Worm (Caenorhabditis elegans): ENCODE data around the gene R10H10.3.

The R10H10.3 gene

ce11 chrIV:10425129-10425528, 36.8 kb downstream of the R10H10.3 start (continued):
- TF ChIP-seq zip-2 (tag; optimal IDR thresholded peaks at IDR 0.05), result no peak
- no peak for TF ChIP-seq lir-3 (tag; optimal IDR thresholded peaks at IDR 0.05)
- no peak for TF ChIP-seq dmd-6 (GFP tag; IDR thresholded peaks at IDR 0.05)
- TF ChIP-seq arid-1 (GFP tag; conservative IDR thresholded peaks at IDR 0.05), result no peak
- TF ChIP-seq F37D6.2 (tag; optimal IDR thresholded peaks at IDR 0.05), result no peak
- no peak for TF ChIP-seq rbr-2 (tag; optimal IDR thresholded peaks at IDR 0.05)
- no peak for TF ChIP-seq spr-1 (tag; optimal IDR thresholded peaks at IDR 0.05)
- peak; percentile 42 for TF ChIP-seq nhr-6 (tag; optimal IDR thresholded peaks at IDR 0.05)
- TF ChIP-seq duxl-1 (tag; optimal IDR thresholded peaks at IDR 0.05; ENCODE audit: poor library complexity), result no peak
- peak; percentile 29 for TF ChIP-seq mep-1 (tag; optimal IDR thresholded peaks at IDR 0.05)
- TF ChIP-seq zag-1 (tag; optimal IDR thresholded peaks at IDR 0.05), result no peak
- no peak for TF ChIP-seq fos-1 (tag; optimal IDR thresholded peaks at IDR 0.05)
- TF ChIP-seq pha-4 (GFP tag; IDR thresholded peaks at IDR 0.05), result no peak
- TF ChIP-seq pha-4 (tag; optimal IDR thresholded peaks at IDR 0.05), result no peak
- no peak for TF ChIP-seq fkh-10 (GFP tag; optimal IDR thresholded peaks at IDR 0.05)
- no peak for TF ChIP-seq egl-27 (tag; optimal IDR thresholded peaks at IDR 0.05)
- TF ChIP-seq aha-1 (tag), result peak; percentile 82
- no peak for TF ChIP-seq ceh-62 (tag; optimal IDR thresholded peaks at IDR 0.05)
- TF ChIP-seq nhr-28 (tag; optimal IDR thresholded peaks at IDR 0.05), result peak; percentile 27
- no peak for TF ChIP-seq cey-2 (tag; optimal IDR thresholded peaks at IDR 0.05; ENCODE audit: borderline replicate concordance, insufficient read depth)
- TF ChIP-seq Y48G9A.11 (GFP tag; IDR thresholded peaks at IDR 0.05), result peak; percentile 100
- no peak for TF ChIP-seq D1046.2 (GFP tag; IDR thresholded peaks at IDR 0.05)
- no peak for TF ChIP-seq set-16 (GFP tag; IDR thresholded peaks at IDR 0.05)
- TF ChIP-seq zfp-2 (tag; optimal IDR thresholded peaks at IDR 0.05), result no peak
- no peak for TF ChIP-seq mdt-29 (GFP tag; IDR thresholded peaks at IDR 0.05)
- no peak for TF ChIP-seq nhr-10 (tag; optimal IDR thresholded peaks at IDR 0.05)
- no peak for TF ChIP-seq unc-130 (GFP tag; optimal IDR thresholded peaks at IDR 0.05)
- no peak for TF ChIP-seq sdz-12 (GFP tag; optimal IDR thresholded peaks at IDR 0.05)
- TF ChIP-seq daf-8 (GFP tag; IDR thresholded peaks at IDR 0.05), result no peak
- no peak for TF ChIP-seq hlh-11 (tag; optimal IDR thresholded peaks at IDR 0.05)
- TF ChIP-seq ceh-32 (tag; optimal IDR thresholded peaks at IDR 0.05; ENCODE audit: poor library complexity), result no peak
- TF ChIP-seq nhr-11 (tag; optimal IDR thresholded peaks at IDR 0.05), result no peak
- no peak for TF ChIP-seq attf-4 (tag; optimal IDR thresholded peaks at IDR 0.05)
- no peak for TF ChIP-seq egl-43 (GFP tag; IDR thresholded peaks at IDR 0.05)
- TF ChIP-seq saeg-2 (GFP tag; IDR thresholded peaks at IDR 0.05), result no peak
- TF ChIP-seq vab-7 (GFP tag; IDR thresholded peaks at IDR 0.05), result no peak
- no peak for TF ChIP-seq jun-1 (tag; optimal IDR thresholded peaks at IDR 0.05)
- TF ChIP-seq php-3 (GFP tag; IDR thresholded peaks at IDR 0.05), result no peak
- peak in 1 of 2 experiments; percentile 1 for TF ChIP-seq mdl-1 (tag; optimal IDR thresholded peaks at IDR 0.05)
- TF ChIP-seq tag-97 (GFP tag; IDR thresholded peaks at IDR 0.05), result no peak
- TF ChIP-seq lin-29 (GFP tag; IDR thresholded peaks at IDR 0.05), result no peak
- no peak for TF ChIP-seq nhr-41 (GFP tag; IDR thresholded peaks at IDR 0.05)
- TF ChIP-seq nhr-25 (tag; optimal IDR thresholded peaks at IDR 0.05; ENCODE audit: borderline replicate concordance, insufficient read depth), result no peak
- TF ChIP-seq daf-12 (tag; optimal IDR thresholded peaks at IDR 0.05), result no peak

ce11 chrIV:10429129-10429528, 40.8 kb downstream of the R10H10.3 start, which contains the start of gene F13B12.2:
Gene F13B12.2, minus strand, starts transcription at chrIV:10429130.
- TF ChIP-seq F49E8.2 (tag; optimal IDR thresholded peaks at IDR 0.05; ENCODE audit: borderline replicate concordance) (no peak), nhr-111 (GFP tag; optimal IDR thresholded peaks at IDR 0.05) (no peak), daf-16 (GFP tag; optimal IDR thresholded peaks at IDR 0.05) (no peak), daf-16 (tag; optimal IDR thresholded peaks at IDR 0.05) (peak; percentile 50), mxl-2 (GFP tag; conservative IDR thresholded peaks at IDR 0.05) (no peak), lin-29 (GFP tag; IDR thresholded peaks at IDR 0.05) (no peak), lin-15B (tag; optimal IDR thresholded peaks at IDR 0.05) (no peak), zip-2 (tag; optimal IDR thresholded peaks at IDR 0.05) (no peak), nhr-77 (tag; optimal IDR thresholded peaks at IDR 0.05) (no peak), zfp-2 (tag; optimal IDR thresholded peaks at IDR 0.05) (no peak), nhr-28 (tag; optimal IDR thresholded peaks at IDR 0.05) (peak; percentile 29), nhr-102 (tag; optimal IDR thresholded peaks at IDR 0.05) (no peak), ceh-62 (tag; optimal IDR thresholded peaks at IDR 0.05) (no peak), mdl-1 (tag; optimal IDR thresholded peaks at IDR 0.05) (no peak), hlh-30 (tag; optimal IDR thresholded peaks at IDR 0.05; ENCODE audit: insufficient read depth) (peak; percentile 24), dmd-8 (GFP tag; IDR thresholded peaks at IDR 0.05) (no peak)

All from whole organism, L4 larva.